Worm (Caenorhabditis elegans): ENCODE data around the gene F13A2.9.

- TF ChIP-seq ets-7 (tag; optimal IDR thresholded peaks at IDR 0.05) (no peak), tbx-11 (GFP tag; IDR thresholded peaks at IDR 0.05) (no peak)
Measured at ce11 chrV:4374625-4375024, 12.7 kb downstream of the F13A2.9 start, which contains the start of gene neg-1.
